Worm (Caenorhabditis elegans) whole organism, L4 larva: ENCODE data around the gene dvc-1.

Source experiments
- R02D3.7 ChIP-seq: fragments of 150-350 bp; sonication (generic microtip); optimal IDR thresholded peaks from 3 replicates; lab custom pipeline; 2014; ENCODE audit warnings: missing biosample characterization, missing genetic modification characterization
- Y105C5A.15 ChIP-seq: fragments of 200-800 bp; sonication (Bioruptor generic); IDR thresholded peaks from 2 replicates; pipeline ENCODE4 v1.3.6; 2022; ENCODE audit warnings: missing genetic modification characterization, missing compliant biosample characterization
- aha-1 ChIP-seq: fragments of 150-350 bp; peaks from one replicate; lab custom pipeline; 2014; ENCODE audit warnings: missing biosample characterization, missing genetic modification characterization
- jun-1 ChIP-seq: fragments of 150-350 bp; optimal IDR thresholded peaks from 2 replicates; lab custom pipeline; 2014; ENCODE audit warnings: missing biosample characterization, missing genetic modification reagents, missing genetic modification characterization
- lin-1 ChIP-seq: fragments of 200-800 bp; sonication (Bioruptor generic); IDR thresholded peaks from 2 replicates; pipeline ENCODE4 v1.3.6; 2022; ENCODE audit warnings: missing genetic modification reagents, missing genetic modification characterization, missing compliant biosample characterization
- madf-5 ChIP-seq, 2 experiments: fragments of 200-800 bp; sonication (Bioruptor generic); IDR thresholded peaks; 2 replicates each; pipeline ENCODE4 v1.3.6; 2022; ENCODE audit warnings: missing compliant biosample characterization in 2 of 2, missing genetic modification characterization in 2 of 2
- mdl-1 ChIP-seq, 2 experiments: fragments of 150-350 bp in 1 of 2; sonication (generic microtip) in 1 of 2; optimal IDR thresholded peaks; 2 replicates each; lab custom pipeline; 2014 to 2017; ENCODE audit warnings: missing biosample characterization in 2 of 2, missing genetic modification characterization in 2 of 2
- pqm-1 ChIP-seq: sonication (generic microtip); optimal IDR thresholded peaks from 2 replicates; lab custom pipeline; 2017; ENCODE audit warnings: missing biosample characterization, missing genetic modification characterization
- skn-1 ChIP-seq: fragments of 150-350 bp; optimal IDR thresholded peaks from 2 replicates; lab custom pipeline; 2014; ENCODE audit warnings: missing biosample characterization, missing genetic modification characterization
- unc-62 ChIP-seq, 3 experiments: fragments of 150-350 bp in 1 of 3; sonication (generic microtip); optimal IDR thresholded peaks in 2 of 3; peaks in 1 of 3; 1 replicate in 1 of 3; 2 replicates in 2 of 3; lab custom pipeline; 2014 to 2017; ENCODE audit warnings: missing biosample characterization in 3 of 3, missing genetic modification characterization in 3 of 3, missing genetic modification reagents in 3 of 3, missing genotype in 1 of 3

- TF ChIP-seq lin-1: no peak
- no peak for TF ChIP-seq pqm-1 (tag; lab: Kevin White, UChicago)
- no peak for TF ChIP-seq unc-62 (GFP tag; optimal IDR thresholded peaks at IDR 0.05 in 1 of 2; lab: Kevin White, UChicago)
- no peak for TF ChIP-seq unc-62 (tag; optimal IDR thresholded peaks at IDR 0.05; lab: Kevin White, UChicago)
- no peak for TF ChIP-seq mdl-1 (tag; optimal IDR thresholded peaks at IDR 0.05; lab: Kevin White, UChicago)
- no peak for TF ChIP-seq jun-1 (tag; lab: Kevin White, UChicago)
- no peak for TF ChIP-seq skn-1 (tag; lab: Kevin White, UChicago)
- TF ChIP-seq R02D3.7: no peak
- TF ChIP-seq madf-5 (GFP tag; IDR thresholded peaks at IDR 0.05; lab: Robert Waterston, UW): no peak
- TF ChIP-seq aha-1 (tag; lab: Kevin White, UChicago): no peak
- no peak for TF ChIP-seq Y105C5A.15
These were observed 5.4 kb upstream of the dvc-1 start, which contains the start of gene mxl-1 for ce11 chrV:11244539-11244938.
